Worm (Caenorhabditis elegans): ENCODE results near the gene ZK353.2.

ZK353.2 gene

ce11 chrIII:8429035-8429434 is 30.5 kb downstream of the ZK353.2 start, which contains the start of gene ZK1236.1:
TSS of gene ZK1236.1 (plus strand) at chrIII:8429297.
- TF ChIP-seq tra-4 (tag; optimal IDR thresholded peaks at IDR 0.05) (no peak), aly-1 (tag; optimal IDR thresholded peaks at IDR 0.05) (no peak), pes-1 (GFP tag; IDR thresholded peaks at IDR 0.05) (no peak), hmg-4 (GFP tag; optimal IDR thresholded peaks at IDR 0.05) (no peak), hnd-1 (tag; optimal IDR thresholded peaks at IDR 0.05) (no peak), ets-7 (tag; optimal IDR thresholded peaks at IDR 0.05) (no peak), ceh-13 (GFP tag; optimal IDR thresholded peaks at IDR 0.05) (no peak), ceh-36 (tag; optimal IDR thresholded peaks at IDR 0.05) (no peak), F13C5.2 (tag; optimal IDR thresholded peaks at IDR 0.05) (no peak), scrt-1 (GFP tag; IDR thresholded peaks at IDR 0.05) (no peak), flt-1 (GFP tag; IDR thresholded peaks at IDR 0.05) (no peak), tbx-11 (GFP tag; IDR thresholded peaks at IDR 0.05) (no peak), hmbx-1 (tag; optimal IDR thresholded peaks at IDR 0.05) (no peak), sea-1 (GFP tag; conservative IDR thresholded peaks at IDR 0.05) (no peak), ama-1 (optimal IDR thresholded peaks at IDR 0.05) (no peak), B0310.2 (tag; optimal IDR thresholded peaks at IDR 0.05) (no peak), tbx-37 (GFP tag; conservative IDR thresholded peaks at IDR 0.05) (no peak)

ce11 chrIII:8429497-8429896 is 31.0 kb downstream of the ZK353.2 start:
- no peak for TF ChIP-seq scrt-1 (GFP tag; IDR thresholded peaks at IDR 0.05)
- no peak for TF ChIP-seq hmg-4 (GFP tag; optimal IDR thresholded peaks at IDR 0.05)
- no peak for TF ChIP-seq flt-1 (GFP tag; IDR thresholded peaks at IDR 0.05)
- no peak for TF ChIP-seq tbx-11 (GFP tag; IDR thresholded peaks at IDR 0.05)
- TF ChIP-seq F13C5.2 (tag; optimal IDR thresholded peaks at IDR 0.05), result no peak
- no peak for TF ChIP-seq ceh-36 (tag; optimal IDR thresholded peaks at IDR 0.05)
- no peak for TF ChIP-seq pes-1 (GFP tag; IDR thresholded peaks at IDR 0.05)
- no peak for TF ChIP-seq aly-1 (tag; optimal IDR thresholded peaks at IDR 0.05)

- TF ChIP-seq hmg-4 (GFP tag; optimal IDR thresholded peaks at IDR 0.05) (no peak), aly-1 (tag; optimal IDR thresholded peaks at IDR 0.05) (no peak), F13C5.2 (tag; optimal IDR thresholded peaks at IDR 0.05) (no peak), ama-1 (optimal IDR thresholded peaks at IDR 0.05) (no peak), ets-7 (tag; optimal IDR thresholded peaks at IDR 0.05) (no peak), ceh-13 (GFP tag; optimal IDR thresholded peaks at IDR 0.05) (no peak), scrt-1 (GFP tag; IDR thresholded peaks at IDR 0.05) (no peak), hmbx-1 (tag; optimal IDR thresholded peaks at IDR 0.05) (no peak), ceh-36 (tag; optimal IDR thresholded peaks at IDR 0.05) (no peak), B0310.2 (tag; optimal IDR thresholded peaks at IDR 0.05) (no peak), hnd-1 (tag; optimal IDR thresholded peaks at IDR 0.05) (no peak), flt-1 (GFP tag; IDR thresholded peaks at IDR 0.05) (no peak), pes-1 (GFP tag; IDR thresholded peaks at IDR 0.05) (no peak), tbx-37 (GFP tag; conservative IDR thresholded peaks at IDR 0.05) (no peak)
Observed at ce11 chrIII:8432143-8432542, 33.6 kb downstream of the ZK353.2 start, which contains the start of gene ZK1236.5. TSS of gene ZK1236.5 (minus strand) at chrIII:8432214.

- TF ChIP-seq flt-1 (GFP tag; IDR thresholded peaks at IDR 0.05) (no peak), tra-4 (tag; optimal IDR thresholded peaks at IDR 0.05) (no peak), tbx-11 (GFP tag; IDR thresholded peaks at IDR 0.05) (no peak), ceh-13 (GFP tag; optimal IDR thresholded peaks at IDR 0.05) (no peak), sea-1 (GFP tag; conservative IDR thresholded peaks at IDR 0.05) (no peak), hnd-1 (tag; optimal IDR thresholded peaks at IDR 0.05) (no peak), aly-1 (tag; optimal IDR thresholded peaks at IDR 0.05) (no peak), ets-7 (tag; optimal IDR thresholded peaks at IDR 0.05) (no peak), pes-1 (GFP tag; IDR thresholded peaks at IDR 0.05) (no peak), ceh-36 (tag; optimal IDR thresholded peaks at IDR 0.05) (no peak), F13C5.2 (tag; optimal IDR thresholded peaks at IDR 0.05) (no peak), B0310.2 (tag; optimal IDR thresholded peaks at IDR 0.05) (no peak), tbx-37 (GFP tag; conservative IDR thresholded peaks at IDR 0.05) (no peak), ama-1 (optimal IDR thresholded peaks at IDR 0.05) (no peak), scrt-1 (GFP tag; IDR thresholded peaks at IDR 0.05) (no peak), hmg-4 (GFP tag; optimal IDR thresholded peaks at IDR 0.05) (no peak), hmbx-1 (tag; optimal IDR thresholded peaks at IDR 0.05) (no peak)
Observed at ce11 chrIII:8435074-8435473, 36.6 kb downstream of the ZK353.2 start, which contains the start of gene ZK1236.9. TSS of gene ZK1236.9 (minus strand) at chrIII:8435174.

ce11 chrIII:8437763-8438414 is 39.4 kb downstream of the ZK353.2 start:
- no peak for TF ChIP-seq hmbx-1 (tag; optimal IDR thresholded peaks at IDR 0.05)
- no peak for TF ChIP-seq tra-4 (tag; optimal IDR thresholded peaks at IDR 0.05)
- no peak for TF ChIP-seq B0310.2 (tag; optimal IDR thresholded peaks at IDR 0.05)
- no peak for TF ChIP-seq tbx-11 (GFP tag; IDR thresholded peaks at IDR 0.05)
- no peak for TF ChIP-seq F13C5.2 (tag; optimal IDR thresholded peaks at IDR 0.05)
- TF ChIP-seq ama-1 (optimal IDR thresholded peaks at IDR 0.05), result no peak
- TF ChIP-seq flt-1 (GFP tag; IDR thresholded peaks at IDR 0.05), result no peak
- no peak for TF ChIP-seq ceh-13 (GFP tag; optimal IDR thresholded peaks at IDR 0.05)
- no peak for TF ChIP-seq hnd-1 (tag; optimal IDR thresholded peaks at IDR 0.05)
- no peak for TF ChIP-seq tbx-37 (GFP tag; conservative IDR thresholded peaks at IDR 0.05)
- no peak for TF ChIP-seq aly-1 (tag; optimal IDR thresholded peaks at IDR 0.05)
- TF ChIP-seq pes-1 (GFP tag; IDR thresholded peaks at IDR 0.05), result no peak
- no peak for TF ChIP-seq ceh-36 (tag; optimal IDR thresholded peaks at IDR 0.05)
- TF ChIP-seq sea-1 (GFP tag; conservative IDR thresholded peaks at IDR 0.05), result no peak
- no peak for TF ChIP-seq scrt-1 (GFP tag; IDR thresholded peaks at IDR 0.05)
- TF ChIP-seq ets-7 (tag; optimal IDR thresholded peaks at IDR 0.05), result no peak
- TF ChIP-seq hmg-4 (GFP tag; optimal IDR thresholded peaks at IDR 0.05), result no peak

ce11 chrIII:8439312-8439711 is 40.8 kb downstream of the ZK353.2 start, which contains the start of gene pqn-96:
TSS of gene pqn-96 (minus strand) at chrIII:8439412.
- TF ChIP-seq tbx-11 (GFP tag; IDR thresholded peaks at IDR 0.05), result no peak
- no peak for TF ChIP-seq hmg-4 (GFP tag; optimal IDR thresholded peaks at IDR 0.05)
- no peak for TF ChIP-seq F13C5.2 (tag; optimal IDR thresholded peaks at IDR 0.05)
- TF ChIP-seq ama-1 (optimal IDR thresholded peaks at IDR 0.05), result no peak
- TF ChIP-seq ceh-13 (GFP tag; optimal IDR thresholded peaks at IDR 0.05), result no peak
- no peak for TF ChIP-seq flt-1 (GFP tag; IDR thresholded peaks at IDR 0.05)
- TF ChIP-seq pes-1 (GFP tag; IDR thresholded peaks at IDR 0.05), result no peak
- no peak for TF ChIP-seq hmbx-1 (tag; optimal IDR thresholded peaks at IDR 0.05)
- no peak for TF ChIP-seq B0310.2 (tag; optimal IDR thresholded peaks at IDR 0.05)
- TF ChIP-seq sea-1 (GFP tag; conservative IDR thresholded peaks at IDR 0.05), result no peak
- no peak for TF ChIP-seq scrt-1 (GFP tag; IDR thresholded peaks at IDR 0.05)
- no peak for TF ChIP-seq tbx-37 (GFP tag; conservative IDR thresholded peaks at IDR 0.05)
- TF ChIP-seq hnd-1 (tag; optimal IDR thresholded peaks at IDR 0.05), result no peak
- no peak for TF ChIP-seq aly-1 (tag; optimal IDR thresholded peaks at IDR 0.05)
- TF ChIP-seq ets-7 (tag; optimal IDR thresholded peaks at IDR 0.05), result no peak
